Worm (Caenorhabditis elegans) whole organism, L3 larva: ENCODE data around the gene C05D11.8.

Experiments
- R02D3.7 ChIP-seq: fragments of 150-350 bp; optimal IDR thresholded peaks from 2 replicates; lab custom pipeline; 2014; ENCODE audit warnings: missing biosample characterization, missing genetic modification characterization
- ZK546.5 ChIP-seq: sonication (generic microtip); optimal IDR thresholded peaks from 2 replicates; lab custom pipeline; 2017; ENCODE audit warnings: missing biosample characterization, missing genetic modification characterization
- ama-1 ChIP-seq: fragments of 150-350 bp; optimal IDR thresholded peaks from 2 replicates; lab custom pipeline; 2018
- ceh-28 ChIP-seq: fragments of 150-350 bp; optimal IDR thresholded peaks from 2 replicates; lab custom pipeline; 2014; ENCODE audit warnings: missing biosample characterization, missing genetic modification reagents, missing genetic modification characterization
- ceh-82 ChIP-seq: fragments of 150-350 bp; optimal IDR thresholded peaks from 2 replicates; lab custom pipeline; 2014; ENCODE audit warnings: missing biosample characterization, missing genetic modification characterization
- ceh-9 ChIP-seq: sonication (generic microtip); optimal IDR thresholded peaks from 2 replicates; lab custom pipeline; 2018; ENCODE audit warnings: missing biosample characterization, missing genetic modification characterization
- daf-12 ChIP-seq: fragments of 150-350 bp; optimal IDR thresholded peaks from 2 replicates; lab custom pipeline; 2014; ENCODE audit warnings: missing biosample characterization, missing genetic modification reagents, missing genetic modification characterization
- egl-5 ChIP-seq: fragments of 150-350 bp; optimal IDR thresholded peaks from 2 replicates; lab custom pipeline; 2017; ENCODE audit warnings: missing biosample characterization, missing genetic modification reagents, missing genetic modification characterization, inconsistent platforms
- elt-1 ChIP-seq: fragments of 150-350 bp; optimal IDR thresholded peaks from 2 replicates; lab custom pipeline; 2014; ENCODE audit warnings: missing biosample characterization, missing genetic modification characterization
- elt-2 ChIP-seq: sonication (generic microtip); optimal IDR thresholded peaks from 2 replicates; lab custom pipeline; 2016; ENCODE audit warnings: missing genetic modification reagents, mild to moderate bottlenecking, missing genetic modification characterization, missing compliant biosample characterization
- elt-3 ChIP-seq, 3 experiments: fragments of 150-350 bp in 1 of 3; sonication (generic microtip) in 2 of 3; optimal IDR thresholded peaks; 2 replicates in 2 of 3; 4 replicates in 1 of 3; lab custom pipeline; 2014 to 2017; ENCODE audit warnings: missing biosample characterization in 3 of 3, missing genetic modification characterization in 3 of 3
- eor-1 ChIP-seq, 2 experiments: fragments of 150-350 bp; optimal IDR thresholded peaks; 2 replicates each; lab custom pipeline; 2014 to 2018; ENCODE audit warnings: missing biosample characterization in 2 of 2, missing genetic modification characterization in 2 of 2
- fkh-10 ChIP-seq: sonication (generic microtip); optimal IDR thresholded peaks from 2 replicates; lab custom pipeline; 2017; ENCODE audit warnings: missing biosample characterization, missing genetic modification reagents, missing genetic modification characterization
- fkh-2 ChIP-seq: fragments of 150-350 bp; optimal IDR thresholded peaks from 2 replicates; lab custom pipeline; 2014; ENCODE audit warnings: missing biosample characterization, missing genetic modification reagents, missing genetic modification characterization
- fos-1 ChIP-seq: fragments of 150-350 bp; optimal IDR thresholded peaks from 2 replicates; lab custom pipeline; 2014; ENCODE audit warnings: missing biosample characterization, missing genetic modification characterization
- hmg-11 ChIP-seq: sonication (generic microtip); optimal IDR thresholded peaks from 2 replicates; lab custom pipeline; 2016; ENCODE audit warnings: missing genetic modification characterization, missing compliant biosample characterization
- jun-1 ChIP-seq: fragments of 150-350 bp; optimal IDR thresholded peaks from 2 replicates; lab custom pipeline; 2014; ENCODE audit warnings: missing biosample characterization, missing genetic modification reagents, missing genetic modification characterization
- lin-15B ChIP-seq: fragments of 150-350 bp; optimal IDR thresholded peaks from 2 replicates; lab custom pipeline; 2014; ENCODE audit warnings: missing biosample characterization, missing genetic modification characterization
- lin-39 ChIP-seq: fragments of 150-350 bp; optimal IDR thresholded peaks from 2 replicates; lab custom pipeline; 2018; ENCODE audit warnings: missing biosample characterization, missing genetic modification reagents, missing genetic modification characterization
- lsy-12 ChIP-seq: sonication (generic microtip); optimal IDR thresholded peaks from 2 replicates; lab custom pipeline; 2016; ENCODE audit warnings: mild to moderate bottlenecking, missing genetic modification characterization, missing compliant biosample characterization
- mml-1 ChIP-seq: fragments of 150-350 bp; sonication (generic microtip); optimal IDR thresholded peaks from 3 replicates; lab custom pipeline; 2014; ENCODE audit warnings: missing biosample characterization, missing genetic modification characterization
- nfya-1 ChIP-seq: sonication (generic microtip); optimal IDR thresholded peaks from 2 replicates; lab custom pipeline; 2017; ENCODE audit warnings: missing genetic modification characterization, mild to moderate bottlenecking, missing compliant biosample characterization, antibody characterized with exemption, moderate library complexity; ENCODE audit not compliant: insufficient read depth
- nhr-11 ChIP-seq: fragments of 150-350 bp; optimal IDR thresholded peaks from 2 replicates; lab custom pipeline; 2014; ENCODE audit warnings: missing biosample characterization, missing genetic modification characterization
- nhr-12 ChIP-seq: fragments of 150-350 bp; optimal IDR thresholded peaks from 2 replicates; lab custom pipeline; 2014; ENCODE audit warnings: missing biosample characterization, missing genetic modification characterization
- nhr-23 ChIP-seq: fragments of 150-350 bp; optimal IDR thresholded peaks from 2 replicates; lab custom pipeline; 2014; ENCODE audit warnings: missing biosample characterization, missing genetic modification reagents, missing genetic modification characterization
- nhr-237 ChIP-seq: fragments of 150-350 bp; optimal IDR thresholded peaks from 2 replicates; lab custom pipeline; 2014; ENCODE audit warnings: missing biosample characterization, missing genetic modification characterization
- nhr-25 ChIP-seq: sonication (generic microtip); optimal IDR thresholded peaks from 2 replicates; lab custom pipeline; 2017; ENCODE audit warnings: missing biosample characterization, missing genetic modification characterization
- nhr-28 ChIP-seq: fragments of 150-350 bp; optimal IDR thresholded peaks from 2 replicates; lab custom pipeline; 2014; ENCODE audit warnings: missing biosample characterization, missing genetic modification characterization
- nhr-43 ChIP-seq: sonication (generic microtip); optimal IDR thresholded peaks from 2 replicates; lab custom pipeline; 2016; ENCODE audit warnings: mild to moderate bottlenecking, missing genetic modification characterization, missing compliant biosample characterization; ENCODE audit not compliant: poor library complexity, severe bottlenecking
- nhr-76 ChIP-seq: fragments of 150-350 bp; sonication (generic microtip); optimal IDR thresholded peaks from 5 replicates; lab custom pipeline; 2014; ENCODE audit warnings: missing biosample characterization, missing genetic modification characterization
- nhr-77 ChIP-seq: fragments of 150-350 bp; optimal IDR thresholded peaks from 2 replicates; lab custom pipeline; 2014; ENCODE audit warnings: missing biosample characterization, missing genetic modification characterization
- pha-4 ChIP-seq: fragments of 150-350 bp; optimal IDR thresholded peaks from 2 replicates; lab custom pipeline; 2014; ENCODE audit warnings: missing biosample characterization, missing genetic modification reagents, missing genetic modification characterization
- sea-2 ChIP-seq: fragments of 150-350 bp; sonication (generic microtip); optimal IDR thresholded peaks from 4 replicates; lab custom pipeline; 2014; ENCODE audit warnings: missing biosample characterization, missing genetic modification reagents, missing genetic modification characterization
- snpc-4 ChIP-seq: fragments of 150-350 bp; optimal IDR thresholded peaks from 2 replicates; lab custom pipeline; 2014; ENCODE audit warnings: missing biosample characterization, missing genetic modification characterization
- tbx-2 ChIP-seq: sonication (generic microtip); optimal IDR thresholded peaks from 2 replicates; lab custom pipeline; 2016; ENCODE audit warnings: mild to moderate bottlenecking, missing genetic modification characterization, missing compliant biosample characterization
- unc-39 ChIP-seq: sonication (generic microtip); optimal IDR thresholded peaks from 4 replicates; lab custom pipeline; 2017; ENCODE audit warnings: missing biosample characterization, missing genetic modification characterization
- unc-62 ChIP-seq: fragments of 150-350 bp; sonication (generic microtip); optimal IDR thresholded peaks from 4 replicates; lab custom pipeline; 2014; ENCODE audit warnings: missing biosample characterization, missing genetic modification reagents, missing genetic modification characterization
- zag-1 ChIP-seq: fragments of 150-350 bp; optimal IDR thresholded peaks from 2 replicates; lab custom pipeline; 2014; ENCODE audit warnings: missing biosample characterization, missing genetic modification characterization
- ztf-11 ChIP-seq: fragments of 150-350 bp; optimal IDR thresholded peaks from 2 replicates; lab custom pipeline; 2014; ENCODE audit warnings: missing biosample characterization, missing genetic modification characterization
- ztf-4 ChIP-seq: fragments of 150-350 bp; optimal IDR thresholded peaks from 2 replicates; lab custom pipeline; 2014; ENCODE audit warnings: missing biosample characterization, missing genetic modification characterization

Gene C05D11.8

DNA sequence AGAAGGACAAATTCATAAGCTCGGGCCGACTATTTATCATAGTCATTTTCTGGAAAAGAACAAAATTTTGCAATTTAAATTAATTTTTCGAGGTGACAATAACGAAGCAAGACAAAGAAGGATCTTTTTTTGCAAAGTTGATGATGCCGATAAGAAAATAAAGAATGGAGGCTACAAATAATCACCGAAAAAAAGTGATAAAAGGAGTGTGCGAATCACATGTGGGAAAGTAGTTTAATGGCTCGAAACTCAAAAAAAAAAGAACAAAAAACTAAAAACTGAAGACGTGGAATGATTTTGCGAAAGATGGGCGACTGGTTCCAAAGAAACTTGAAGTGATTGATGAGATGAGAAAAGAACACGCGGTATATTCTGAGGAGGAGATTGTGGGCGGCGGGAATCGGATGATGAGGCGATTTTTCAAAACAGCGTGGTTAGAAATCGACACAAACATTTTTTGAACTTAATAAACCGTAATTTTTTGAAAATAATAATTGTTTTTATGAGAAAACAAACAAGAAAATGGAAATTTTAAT is 7.6 kb downstream of the C05D11.8 start, which contains the start of gene atgl-1:
Gene atgl-1 (minus strand): TSS at position 51 of the 536 bp plus-strand sequence.
- TF ChIP-seq nhr-237 (no peak), ama-1 (lab: Kevin White, UChicago) (peak; percentile 17), daf-12 (no peak), fkh-2 (no peak), nhr-25 (tag; lab: Kevin White, UChicago) (peak; percentile 24), elt-1 (tag; lab: Kevin White, UChicago) (no peak), lin-39 (tag; lab: Kevin White, UChicago) (no peak)

DNA sequence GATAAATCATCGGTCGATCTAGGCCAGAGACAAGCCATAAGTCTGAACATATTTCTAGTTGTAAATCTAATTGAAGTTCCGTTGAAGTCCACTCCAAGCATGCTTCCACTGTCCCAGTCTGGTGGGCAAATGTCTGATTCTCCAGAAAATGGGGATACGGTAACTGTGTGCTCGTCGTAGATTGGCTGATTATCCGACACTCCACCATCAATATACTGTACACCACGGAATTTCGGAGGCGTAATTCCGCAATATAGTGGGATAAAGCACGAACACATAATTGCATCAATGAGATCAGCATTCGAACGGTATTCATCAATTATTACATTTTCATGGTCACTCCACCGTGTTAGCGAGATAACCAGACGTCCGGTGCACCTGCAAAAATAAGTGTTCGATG is 8.9 kb downstream of the C05D11.8 start:
- no peak for TF ChIP-seq eor-1 (tag; optimal IDR thresholded peaks at IDR 0.05; lab: Kevin White, UChicago)
- no peak for TF ChIP-seq ceh-28
- TF ChIP-seq ama-1 (lab: Kevin White, UChicago), result peak; percentile 59
- peak; percentile 61 for TF ChIP-seq nhr-25 (tag; lab: Kevin White, UChicago)

DNA sequence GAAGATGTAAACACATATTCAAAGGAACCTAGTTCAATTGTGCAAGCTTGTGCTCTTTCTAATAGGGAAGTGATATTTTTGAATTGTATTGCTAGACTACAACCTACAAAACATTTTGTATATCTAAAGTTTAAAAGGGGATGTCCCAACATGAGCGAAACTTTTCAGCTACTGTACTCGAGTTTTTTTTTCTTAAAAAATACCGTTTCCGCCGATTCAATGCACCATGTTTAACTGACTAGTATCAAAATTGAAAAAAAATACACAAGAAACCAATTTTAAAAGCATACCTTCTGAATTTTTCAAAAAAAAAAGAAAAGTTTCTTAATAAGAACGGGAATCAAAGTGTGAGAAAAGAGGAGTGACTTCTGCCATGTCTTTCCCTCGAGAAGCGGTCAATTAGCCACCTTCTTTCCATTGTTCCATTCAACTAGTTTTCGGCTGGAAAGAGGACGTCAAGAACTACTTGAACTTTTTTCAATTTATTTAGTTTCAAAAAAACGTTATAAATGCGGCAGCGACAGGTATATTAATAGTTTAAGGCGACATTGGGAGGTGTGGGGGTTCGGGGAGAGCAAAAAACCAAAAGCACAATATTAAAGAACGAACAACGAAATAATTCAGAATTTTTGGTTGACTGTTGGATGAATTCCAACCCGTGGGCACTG is 11.7 kb downstream of the C05D11.8 start, which contains the start of gene nas-4:
Gene nas-4 (minus strand): TSS at position 351 of the 668 bp plus-strand sequence.
- TF ChIP-seq unc-39, result no peak
- no peak for TF ChIP-seq ceh-82 (tag; lab: Kevin White, UChicago)
- no peak for TF ChIP-seq egl-5 (tag; lab: Kevin White, UChicago)
- no peak for TF ChIP-seq mml-1 (tag; lab: Kevin White, UChicago)
- no peak for TF ChIP-seq daf-12
- TF ChIP-seq nhr-77 (tag; lab: Kevin White, UChicago), result no peak
- TF ChIP-seq jun-1 (tag; lab: Kevin White, UChicago), result no peak
- no peak for TF ChIP-seq elt-3 (tag; optimal IDR thresholded peaks at IDR 0.05; lab: Kevin White, UChicago)
- TF ChIP-seq ZK546.5 (tag; lab: Kevin White, UChicago), result no peak
- TF ChIP-seq fos-1 (tag; lab: Kevin White, UChicago), result no peak
- TF ChIP-seq ztf-11, result no peak
- TF ChIP-seq sea-2 (GFP tag; lab: Kevin White, UChicago), result no peak
- TF ChIP-seq ztf-4 (tag; lab: Kevin White, UChicago), result no peak
- no peak for TF ChIP-seq snpc-4 (tag; lab: Kevin White, UChicago)
- peak; percentile 25 for TF ChIP-seq nhr-43
- no peak for TF ChIP-seq ceh-9
- TF ChIP-seq unc-62 (GFP tag; lab: Kevin White, UChicago), result no peak
- TF ChIP-seq R02D3.7 (tag; lab: Kevin White, UChicago), result peak; percentile 39
- TF ChIP-seq nhr-25 (tag; lab: Kevin White, UChicago), result peak; percentile 35
- no peak for TF ChIP-seq tbx-2
- no peak for TF ChIP-seq pha-4 (tag; lab: Kevin White, UChicago)
- TF ChIP-seq nhr-12, result no peak
- TF ChIP-seq fkh-2, result no peak
- TF ChIP-seq lsy-12 (tag; lab: Kevin White, UChicago), result peak; percentile 31
- peak; percentile 11 for TF ChIP-seq nhr-23
- TF ChIP-seq lin-15B, result no peak
- peak; percentile 41 for TF ChIP-seq elt-2 (tag; lab: Kevin White, UChicago)
- TF ChIP-seq nhr-28 (tag; lab: Kevin White, UChicago), result no peak
- no peak for TF ChIP-seq zag-1
- TF ChIP-seq ceh-28, result no peak
- TF ChIP-seq hmg-11 (tag; lab: Kevin White, UChicago), result no peak
- TF ChIP-seq nfya-1, result no peak
- TF ChIP-seq nhr-76, result no peak
- no peak for TF ChIP-seq nhr-11 (tag; lab: Kevin White, UChicago)
- peak; percentile 41 for TF ChIP-seq ama-1 (lab: Kevin White, UChicago)
- no peak for TF ChIP-seq fkh-10
- TF ChIP-seq, all 47 proteins: peak for 7
